Fruit fly (Drosophila melanogaster) whole organism, embryonic: ENCODE results near the gene mRpL14.
A peak's percentile ranks its signal among the peaks of the same experiment; 100 is the strongest.

Source experiments
- Adf1 ChIP-seq: fragments of 200-800 bp; sonication (Bioruptor generic); IDR thresholded peaks from 2 replicates; pipeline ENCODE4 v1.3.6; 2022; ENCODE audit warnings: missing biosample characterization, missing genetic modification characterization
- Awh ChIP-seq: fragments of 200-800 bp; sonication (Bioruptor generic); IDR thresholded peaks from 2 replicates; pipeline ENCODE4, ENCODE4 v1.3.6; 2022; ENCODE audit warnings: missing biosample characterization, missing genetic modification characterization
- BtbVII ChIP-seq: fragments of 200-800 bp; sonication (Bioruptor generic); optimal IDR thresholded peaks from 3 replicates; lab custom pipeline; 2017; ENCODE audit warnings: missing biosample characterization, mild to moderate bottlenecking, missing genetic modification characterization
- CG10147 ChIP-seq: fragments of 200-800 bp; sonication (Bioruptor generic); optimal IDR thresholded peaks from 2 replicates; lab custom pipeline; 2019; ENCODE audit warnings: missing biosample characterization, mild to moderate bottlenecking, missing genetic modification characterization, moderate library complexity
- CG1024 ChIP-seq: fragments of 200-800 bp; sonication (Bioruptor generic); IDR thresholded peaks from 2 replicates; pipeline ENCODE4 v1.3.6; 2022; ENCODE audit warnings: missing biosample characterization, missing genetic modification characterization
- CG10543 ChIP-seq: fragments of 200-800 bp; sonication (Bioruptor generic); optimal IDR thresholded peaks from 3 replicates; lab custom pipeline; 2017; ENCODE audit warnings: missing biosample characterization, mild to moderate bottlenecking, missing genetic modification characterization, moderate library complexity
- CG11398 ChIP-seq: fragments of 200-800 bp; sonication (Bioruptor generic); optimal IDR thresholded peaks from 2 replicates; lab custom pipeline; 2016; ENCODE audit warnings: missing biosample characterization, missing genetic modification characterization
- CG14014 ChIP-seq: fragments of 200-800 bp; sonication (Bioruptor generic); IDR thresholded peaks from 2 replicates; pipeline ENCODE4 v1.3.6; 2022; ENCODE audit warnings: missing biosample characterization, missing genetic modification characterization
- CG1529 ChIP-seq: fragments of 200-800 bp; sonication (Bioruptor generic); optimal IDR thresholded peaks from 3 replicates; lab custom pipeline; 2018; ENCODE audit warnings: missing biosample characterization, missing genetic modification characterization
- CG16815 ChIP-seq: fragments of 200-800 bp; sonication (Bioruptor generic); optimal IDR thresholded peaks from 3 replicates; lab custom pipeline; 2017; ENCODE audit warnings: missing biosample characterization, mild to moderate bottlenecking, missing genetic modification characterization
- CG17568 ChIP-seq: fragments of 200-800 bp; sonication (Bioruptor generic); optimal IDR thresholded peaks from 2 replicates; lab custom pipeline; 2018; ENCODE audit warnings: missing biosample characterization, mild to moderate bottlenecking, missing genetic modification characterization, moderate library complexity
- CG17612 ChIP-seq: fragments of 200-800 bp; sonication (Bioruptor generic); IDR thresholded peaks from 2 replicates; pipeline ENCODE4 v1.3.6; 2022; ENCODE audit warnings: missing biosample characterization, missing genetic modification characterization
- CG2875 ChIP-seq: fragments of 200-800 bp; sonication (Bioruptor generic); optimal IDR thresholded peaks from 2 replicates; lab custom pipeline; 2017; ENCODE audit warnings: missing biosample characterization, mild to moderate bottlenecking, missing genetic modification characterization, missing genetic modification reagents
- CG4424 ChIP-seq: fragments of 200-800 bp; sonication (Bioruptor generic); optimal IDR thresholded peaks from 3 replicates; lab custom pipeline; 2016; ENCODE audit warnings: missing biosample characterization, missing genetic modification characterization
- CG7963 ChIP-seq: fragments of 200-800 bp; sonication (Bioruptor generic); IDR thresholded peaks from 3 replicates; pipeline ENCODE4 v1.3.6; 2022; ENCODE audit warnings: missing biosample characterization, missing genetic modification characterization; ENCODE audit not compliant: partially characterized antibody
- CG8281 ChIP-seq: fragments of 200-800 bp; sonication (Bioruptor generic); optimal IDR thresholded peaks from 2 replicates; lab custom pipeline; 2018; ENCODE audit warnings: missing biosample characterization, mild to moderate bottlenecking, missing genetic modification characterization, moderate library complexity
- CG9609 ChIP-seq: fragments of 200-800 bp; sonication (Bioruptor generic); optimal IDR thresholded peaks from 3 replicates; lab custom pipeline; 2016; ENCODE audit warnings: missing biosample characterization, missing genetic modification characterization
- D19A ChIP-seq: fragments of 200-800 bp; optimal IDR thresholded peaks from 3 replicates; lab custom pipeline; 2019; ENCODE audit warnings: missing biosample characterization, mild to moderate bottlenecking, missing genetic modification characterization, moderate library complexity
- Dp ChIP-seq: fragments of 200-800 bp; sonication (Bioruptor generic); optimal IDR thresholded peaks from 2 replicates; lab custom pipeline; 2018; ENCODE audit warnings: missing biosample characterization, mild to moderate bottlenecking, missing genetic modification characterization, moderate library complexity
- Dref ChIP-seq: fragments of 200-800 bp; sonication (Bioruptor generic); IDR thresholded peaks from 2 replicates; pipeline ENCODE4 v1.3.6; 2022; ENCODE audit warnings: missing biosample characterization, missing genetic modification characterization
- H15 ChIP-seq: fragments of 200-800 bp; sonication (Bioruptor generic); IDR thresholded peaks from 3 replicates; pipeline ENCODE4 v1.3.6; 2022; ENCODE audit warnings: missing biosample characterization, missing genetic modification characterization
- HLHmδ ChIP-seq: fragments of 200-800 bp; sonication (Bioruptor generic); optimal IDR thresholded peaks from 2 replicates; lab custom pipeline; 2018; ENCODE audit warnings: missing biosample characterization, mild to moderate bottlenecking, missing genetic modification characterization, moderate library complexity
- HmgZ ChIP-seq: fragments of 200-800 bp; sonication (Bioruptor generic); optimal IDR thresholded peaks from 2 replicates; lab custom pipeline; 2018; ENCODE audit warnings: missing biosample characterization, mild to moderate bottlenecking, missing genetic modification characterization
- Jarid2 ChIP-seq: fragments of 200-800 bp; sonication (Bioruptor generic); optimal IDR thresholded peaks from 3 replicates; lab custom pipeline; 2017; ENCODE audit warnings: mild to moderate bottlenecking, missing biosample characterization, missing genetic modification reagents, missing genetic modification characterization
- Sox102F ChIP-seq: fragments of 200-800 bp; sonication (Bioruptor generic); optimal IDR thresholded peaks from 2 replicates; lab custom pipeline; 2018; ENCODE audit warnings: missing biosample characterization, mild to moderate bottlenecking, missing genetic modification characterization, moderate library complexity
- Taf1 ChIP-seq: fragments of 200-800 bp; sonication (Bioruptor generic); IDR thresholded peaks from 2 replicates; pipeline ENCODE4 v1.3.6; 2022; ENCODE audit warnings: missing biosample characterization, missing genetic modification characterization
- Usf ChIP-seq: fragments of 200-800 bp; sonication (Bioruptor generic); optimal IDR thresholded peaks from 2 replicates; lab custom pipeline; 2017; ENCODE audit warnings: missing genotype, missing biosample characterization, missing genetic modification characterization
- btn ChIP-seq: fragments of 200-800 bp; sonication (Bioruptor generic); optimal IDR thresholded peaks from 2 replicates; lab custom pipeline; 2016; ENCODE audit warnings: missing biosample characterization, missing genetic modification characterization
- chm ChIP-seq: fragments of 200-800 bp; sonication (Bioruptor generic); IDR thresholded peaks from 2 replicates; pipeline ENCODE4 v1.3.6; 2022; ENCODE audit warnings: missing biosample characterization, missing genetic modification characterization
- corto ChIP-seq: fragments of 200-800 bp; sonication (Bioruptor generic); optimal IDR thresholded peaks from 2 replicates; lab custom pipeline; 2016; ENCODE audit warnings: missing biosample characterization, mild to moderate bottlenecking, missing genetic modification characterization, moderate library complexity
- crol ChIP-seq: fragments of 200-800 bp; sonication (Bioruptor generic); IDR thresholded peaks from 2 replicates; pipeline ENCODE4 v1.3.6; 2022; ENCODE audit warnings: missing biosample characterization, missing genetic modification characterization
- cwo ChIP-seq: fragments of 200-800 bp; sonication (Bioruptor generic); optimal IDR thresholded peaks from 3 replicates; lab custom pipeline; 2017; ENCODE audit warnings: missing biosample characterization, missing genetic modification characterization, mild to moderate bottlenecking, moderate library complexity, missing genetic modification reagents
- dysf ChIP-seq: fragments of 200-800 bp; sonication (Bioruptor generic); IDR thresholded peaks from 3 replicates; pipeline ENCODE4 v1.3.6; 2022; ENCODE audit warnings: missing biosample characterization, missing genetic modification characterization
- eyg ChIP-seq: fragments of 200-800 bp; sonication (Bioruptor generic); optimal IDR thresholded peaks from 3 replicates; lab custom pipeline; 2016; ENCODE audit warnings: missing biosample characterization, missing genetic modification characterization
- gce ChIP-seq: fragments of 200-800 bp; sonication (Bioruptor generic); IDR thresholded peaks from 3 replicates; pipeline ENCODE4 v1.3.6; 2022; ENCODE audit warnings: missing biosample characterization, missing genetic modification characterization
- grn ChIP-seq: fragments of 200-800 bp; sonication (Bioruptor generic); optimal IDR thresholded peaks from 3 replicates; lab custom pipeline; 2017; ENCODE audit warnings: missing biosample characterization, missing genetic modification characterization
- gt ChIP-seq: fragments of 200-800 bp; sonication (Bioruptor generic); IDR thresholded peaks from 2 replicates; pipeline ENCODE4 v1.3.6; 2022; ENCODE audit warnings: missing biosample characterization, missing genetic modification characterization
- insv ChIP-seq, 2 experiments: fragments of 200-800 bp; sonication (Bioruptor generic); optimal IDR thresholded peaks; 3 replicates each; lab custom pipeline; 2016 to 2018; ENCODE audit warnings: missing biosample characterization in 2 of 2, missing genetic modification characterization in 2 of 2
- lov ChIP-seq, 2 experiments: fragments of 200-800 bp in 1 of 2; fragments of >200 bp in 1 of 2; sonication (Bioruptor generic) in 1 of 2; IDR thresholded peaks in 1 of 2; optimal IDR thresholded peaks in 1 of 2; 2 replicates in 1 of 2; 3 replicates in 1 of 2; pipeline versions ENCODE4 v1.3.6 to Lab custom; 2017 to 2022; ENCODE audit warnings: missing biosample characterization in 1 of 2, missing genetic modification characterization in 1 of 2
- mirr ChIP-seq: fragments of 200-800 bp; sonication (Bioruptor generic); optimal IDR thresholded peaks from 3 replicates; lab custom pipeline; 2018; ENCODE audit warnings: missing biosample characterization, mild to moderate bottlenecking, missing genetic modification characterization
- oc ChIP-seq: fragments of 200-800 bp; sonication (Bioruptor generic); optimal IDR thresholded peaks from 2 replicates; lab custom pipeline; 2018; ENCODE audit warnings: missing biosample characterization, mild to moderate bottlenecking, missing genetic modification characterization, moderate library complexity
- pan ChIP-seq, 4 experiments: fragments of >200 bp in 3 of 4; fragments of 200-800 bp in 1 of 4; sonication (Bioruptor generic) in 1 of 4; optimal IDR thresholded peaks in 3 of 4; IDR thresholded peaks in 1 of 4; 2 replicates each; pipeline versions ENCODE4 v1.3.6 to Lab custom; 2017 to 2022; ENCODE audit warnings: missing biosample characterization in 2 of 4, missing genetic modification characterization in 2 of 4, mixed read lengths in 1 of 4
- pho ChIP-seq: fragments of 200-800 bp; sonication (Bioruptor generic); optimal IDR thresholded peaks from 2 replicates; lab custom pipeline; 2016; ENCODE audit warnings: missing biosample characterization, missing genetic modification characterization
- scrt ChIP-seq: fragments of 200-800 bp; sonication (Bioruptor generic); optimal IDR thresholded peaks from 2 replicates; lab custom pipeline; 2018; ENCODE audit warnings: missing biosample characterization, mild to moderate bottlenecking, missing genetic modification characterization, moderate library complexity
- sisA ChIP-seq: fragments of 200-800 bp; sonication (Bioruptor generic); IDR thresholded peaks from 2 replicates; pipeline ENCODE4 v1.3.6; 2022; ENCODE audit warnings: missing biosample characterization, missing genetic modification characterization
- sug ChIP-seq: fragments of 200-800 bp; optimal IDR thresholded peaks from 2 replicates; lab custom pipeline; 2019; ENCODE audit warnings: missing biosample characterization, mild to moderate bottlenecking, missing genetic modification characterization, moderate library complexity
- unc-4 ChIP-seq: fragments of 200-800 bp; sonication (Bioruptor generic); IDR thresholded peaks from 2 replicates; pipeline ENCODE4 v1.3.6; 2022; ENCODE audit warnings: missing biosample characterization, missing genetic modification characterization; ENCODE audit not compliant: partially characterized antibody
- unpg ChIP-seq: fragments of 200-800 bp; sonication (Bioruptor generic); optimal IDR thresholded peaks from 3 replicates; lab custom pipeline; 2018; ENCODE audit warnings: missing biosample characterization, mild to moderate bottlenecking, missing genetic modification characterization, moderate library complexity
- yki ChIP-seq: fragments of >200 bp; optimal IDR thresholded peaks from 3 replicates; lab custom pipeline; 2018
- z ChIP-seq: fragments of 200-800 bp; sonication (Bioruptor generic); IDR thresholded peaks from 3 replicates; pipeline ENCODE4 v1.3.6; 2022; ENCODE audit warnings: missing biosample characterization, missing genetic modification characterization

Gene mRpL14

dm6 chrX:2305842-2306300 is 38.6 kb downstream of the mRpL14 start:
- TF ChIP-seq dysf (GFP tag; lab: Robert Waterston, UW): no peak
- TF ChIP-seq pho (GFP tag; lab: Kevin White, UChicago): no peak
- no peak for TF ChIP-seq insv (GFP tag; optimal IDR thresholded peaks at IDR 0.05; lab: Kevin White, UChicago)
- peak; percentile 27; the same call in 1 of the 2 replicates for TF ChIP-seq unc-4 (GFP tag; lab: Robert Waterston, UW)
- TF ChIP-seq HLHmδ (GFP tag; lab: Kevin White, UChicago): peak; percentile 48
- TF ChIP-seq chm (GFP tag; lab: Robert Waterston, UW): peak; percentile 69; the same call in 1 of the 2 replicates
- TF ChIP-seq gce (GFP tag; lab: Robert Waterston, UW): no peak
- no peak for TF ChIP-seq CG1529 (GFP tag; lab: Kevin White, UChicago)
- TF ChIP-seq CG2875: no peak
- no peak for TF ChIP-seq Dp
- TF ChIP-seq CG16815 (GFP tag; lab: Kevin White, UChicago): no peak
- TF ChIP-seq mirr (GFP tag; lab: Kevin White, UChicago): peak; percentile 16
- no peak for TF ChIP-seq CG11398
- TF ChIP-seq Awh (GFP tag; lab: Robert Waterston, UW): no peak
- peak; percentile 79 for TF ChIP-seq z (GFP tag; lab: Robert Waterston, UW)
- TF ChIP-seq oc (tag; lab: Kevin White, UChicago): peak; percentile 74
- TF ChIP-seq yki (lab: Kevin White, UChicago): peak; percentile 72
- no peak for TF ChIP-seq CG10147 (GFP tag; lab: Kevin White, UChicago)
- no peak; the same call in 1 of the 2 replicates for TF ChIP-seq CG14014 (GFP tag; lab: Robert Waterston, UW)
- no peak for TF ChIP-seq gt (GFP tag; lab: Robert Waterston, UW)
- TF ChIP-seq sisA (GFP tag; lab: Robert Waterston, UW): no peak
- no peak for TF ChIP-seq Jarid2 (GFP tag; lab: Kevin White, UChicago)
- TF ChIP-seq CG7963 (GFP tag; lab: Robert Waterston, UW): no peak
- no peak for TF ChIP-seq CG9609
- peak; percentile 73 for TF ChIP-seq crol (GFP tag; lab: Robert Waterston, UW)
- peak; percentile 33 for TF ChIP-seq scrt (GFP tag; lab: Kevin White, UChicago)
- TF ChIP-seq CG1024 (GFP tag; lab: Robert Waterston, UW): no peak
- TF ChIP-seq Usf: no peak
- no peak for TF ChIP-seq CG17612 (GFP tag; lab: Robert Waterston, UW)
- TF ChIP-seq BtbVII (GFP tag; lab: Kevin White, UChicago): no peak
- no peak for TF ChIP-seq Sox102F (GFP tag; lab: Kevin White, UChicago)
- no peak for TF ChIP-seq eyg (GFP tag; lab: Kevin White, UChicago)
- peak; percentile 45 for TF ChIP-seq D19A (tag; lab: Kevin White, UChicago)
- TF ChIP-seq Dref (GFP tag; lab: Robert Waterston, UW): no peak
- peak; percentile 31 for TF ChIP-seq CG10543 (GFP tag; lab: Kevin White, UChicago)
- TF ChIP-seq btn: no peak
- TF ChIP-seq unpg (GFP tag; lab: Kevin White, UChicago): no peak
- peak; percentile 71 for TF ChIP-seq sug (tag; lab: Kevin White, UChicago)
- no peak for TF ChIP-seq corto (GFP tag; lab: Kevin White, UChicago)
- no peak for TF ChIP-seq pan (optimal IDR thresholded peaks at IDR 0.05; lab: Kevin White, UChicago)
- TF ChIP-seq pan (GFP tag; optimal IDR thresholded peaks at IDR 0.05 in 1 of 2, IDR thresholded peaks at IDR 0.05 in 1 of 2): peak in 1 of 2 experiments; percentile 11
- TF ChIP-seq H15 (GFP tag; lab: Robert Waterston, UW): no peak
- no peak for TF ChIP-seq CG8281 (tag; lab: Kevin White, UChicago)
- TF ChIP-seq Adf1: peak; percentile 98
- no peak for TF ChIP-seq Taf1 (GFP tag; lab: Robert Waterston, UW)
- no peak for TF ChIP-seq lov (optimal IDR thresholded peaks at IDR 0.05; lab: Kevin White, UChicago)
- no peak for TF ChIP-seq lov (GFP tag; IDR thresholded peaks at IDR 0.05; lab: Robert Waterston, UW)
- peak; percentile 73 for TF ChIP-seq cwo (GFP tag; lab: Kevin White, UChicago)
- peak; percentile 59 for TF ChIP-seq grn (GFP tag; lab: Kevin White, UChicago)
- TF ChIP-seq HmgZ (tag; lab: Kevin White, UChicago): peak; percentile 13
- TF ChIP-seq CG4424 (GFP tag; lab: Kevin White, UChicago): no peak
- TF ChIP-seq CG17568: no peak
